Worm (Caenorhabditis elegans) whole organism, L4 larva: ENCODE measurements around the gene C06H5.12.
A peak's percentile ranks its signal among the peaks of the same experiment; 100 is the strongest.
"Not testable (repeated sequence)": the region's sequence is repeated elsewhere in the genome, so short reads cannot be mapped to it uniquely, and the experiment has no call there.

Source experiments
- D1046.2 ChIP-seq: fragments of 200-800 bp; sonication (Bioruptor generic); IDR thresholded peaks from 2 replicates; pipeline ENCODE4 v1.3.6; 2022; ENCODE audit warnings: missing genetic modification characterization, missing compliant biosample characterization
- F49E8.2 ChIP-seq: sonication (generic microtip); optimal IDR thresholded peaks from 2 replicates; lab custom pipeline; 2016; ENCODE audit warnings: missing compliant biosample characterization, mild to moderate bottlenecking, missing genetic modification characterization, borderline replicate concordance
- R02D3.7 ChIP-seq: fragments of 150-350 bp; sonication (generic microtip); optimal IDR thresholded peaks from 3 replicates; lab custom pipeline; 2014; ENCODE audit warnings: missing biosample characterization, missing genetic modification characterization
- Y48G9A.11 ChIP-seq: fragments of 200-800 bp; sonication (Bioruptor generic); IDR thresholded peaks from 2 replicates; pipeline ENCODE4 v1.3.6; 2022; ENCODE audit warnings: missing genetic modification reagents, missing genetic modification characterization, missing compliant biosample characterization
- Y5F2A.4 ChIP-seq: fragments of 200-800 bp; sonication (Bioruptor generic); optimal IDR thresholded peaks from 2 replicates; lab custom pipeline; 2018; ENCODE audit warnings: mild to moderate bottlenecking, missing genetic modification characterization, missing compliant biosample characterization
- aha-1 ChIP-seq: fragments of 150-350 bp; peaks from one replicate; lab custom pipeline; 2014; ENCODE audit warnings: missing biosample characterization, missing genetic modification characterization
- ama-1 ChIP-seq: fragments of 150-350 bp; optimal IDR thresholded peaks from 2 replicates; lab custom pipeline; 2014; ENCODE audit warnings: inconsistent platforms, mixed read lengths
- arid-1 ChIP-seq: fragments of 200-800 bp; sonication (Bioruptor generic); conservative IDR thresholded peaks from 2 replicates; pipeline ENCODE4 v1.3.6; 2022; ENCODE audit warnings: missing genetic modification reagents, missing genetic modification characterization, missing compliant biosample characterization
- ceh-20 ChIP-seq: fragments of 200-800 bp; sonication (Bioruptor generic); IDR thresholded peaks from 2 replicates; pipeline ENCODE4 v1.3.6; 2022; ENCODE audit warnings: missing genetic modification reagents, missing genetic modification characterization, missing compliant biosample characterization
- ceh-28 ChIP-seq: fragments of 150-350 bp; optimal IDR thresholded peaks from 2 replicates; lab custom pipeline; 2014; ENCODE audit warnings: missing biosample characterization, missing genetic modification reagents, missing genetic modification characterization
- ceh-44 ChIP-seq: fragments of 200-800 bp; sonication (Bioruptor generic); IDR thresholded peaks from 2 replicates; pipeline ENCODE4 v1.3.6; 2022; ENCODE audit warnings: missing genetic modification reagents, missing genetic modification characterization, missing compliant biosample characterization
- ceh-82 ChIP-seq: sonication (generic microtip); optimal IDR thresholded peaks from 2 replicates; lab custom pipeline; 2017; ENCODE audit warnings: missing biosample characterization, missing genetic modification characterization
- ces-1 ChIP-seq: fragments of 150-350 bp; sonication (generic microtip); optimal IDR thresholded peaks from 4 replicates; lab custom pipeline; 2014; ENCODE audit warnings: missing biosample characterization, missing genetic modification reagents, missing genetic modification characterization
- daf-16 ChIP-seq, 3 experiments: sonication (generic microtip); optimal IDR thresholded peaks; 2 replicates each; lab custom pipeline; 2016 to 2017; ENCODE audit warnings: missing genetic modification characterization in 3 of 3, missing genetic modification reagents in 3 of 3, mild to moderate bottlenecking in 2 of 3, missing compliant biosample characterization in 2 of 3, missing biosample characterization in 1 of 3, moderate library complexity in 1 of 3
- dpl-1 ChIP-seq: fragments of 150-350 bp; optimal IDR thresholded peaks from 2 replicates; lab custom pipeline; 2014; ENCODE audit warnings: missing biosample characterization, missing genetic modification reagents, missing genetic modification characterization
- duxl-1 ChIP-seq: sonication (generic microtip); optimal IDR thresholded peaks from 2 replicates; lab custom pipeline; 2016; ENCODE audit warnings: mild to moderate bottlenecking, missing genetic modification characterization, moderate library complexity, missing compliant biosample characterization; ENCODE audit not compliant: poor library complexity
- dve-1 ChIP-seq: sonication (generic microtip); optimal IDR thresholded peaks from 2 replicates; lab custom pipeline; 2017; ENCODE audit warnings: antibody characterized with exemption, mild to moderate bottlenecking, missing genetic modification characterization, missing compliant biosample characterization; ENCODE audit not compliant: insufficient read depth
- egl-43 ChIP-seq: fragments of 200-800 bp; sonication (Bioruptor generic); IDR thresholded peaks from 2 replicates; pipeline ENCODE4 v1.3.6; 2022; ENCODE audit warnings: missing genetic modification reagents, missing genetic modification characterization, missing compliant biosample characterization
- fos-1 ChIP-seq: fragments of 150-350 bp; optimal IDR thresholded peaks from 2 replicates; lab custom pipeline; 2014; ENCODE audit warnings: missing biosample characterization, missing genetic modification characterization
- hlh-30 ChIP-seq: sonication (generic microtip); optimal IDR thresholded peaks from 2 replicates; lab custom pipeline; 2017; ENCODE audit warnings: antibody characterized with exemption, mild to moderate bottlenecking, missing genetic modification characterization, missing compliant biosample characterization; ENCODE audit not compliant: insufficient read depth
- lin-13 ChIP-seq: fragments of 150-350 bp; optimal IDR thresholded peaks from 2 replicates; lab custom pipeline; 2014; ENCODE audit warnings: missing biosample characterization, missing genetic modification reagents, missing genetic modification characterization
- lin-38 ChIP-seq: fragments of 200-800 bp; sonication (Bioruptor generic); IDR thresholded peaks from 2 replicates; pipeline ENCODE4 v1.3.6; 2022; ENCODE audit warnings: missing genetic modification reagents, missing genetic modification characterization, missing compliant biosample characterization
- lin-39 ChIP-seq: fragments of 150-350 bp; optimal IDR thresholded peaks from 2 replicates; lab custom pipeline; 2014; ENCODE audit warnings: missing biosample characterization, missing genetic modification reagents, missing genetic modification characterization
- lsy-2 ChIP-seq, 2 experiments: fragments of 150-350 bp in 1 of 2; sonication (generic microtip) in 1 of 2; optimal IDR thresholded peaks; 2 replicates each; lab custom pipeline; 2014 to 2017; ENCODE audit warnings: missing biosample characterization in 2 of 2, missing genetic modification characterization in 2 of 2
- mep-1 ChIP-seq: fragments of 150-350 bp; sonication (generic microtip); optimal IDR thresholded peaks from 3 replicates; lab custom pipeline; 2014; ENCODE audit warnings: missing biosample characterization, missing genetic modification characterization
- mes-2 ChIP-seq: sonication (generic microtip); optimal IDR thresholded peaks from 2 replicates; lab custom pipeline; 2016; ENCODE audit warnings: missing genotype, mild to moderate bottlenecking, missing genetic modification characterization, missing compliant biosample characterization; ENCODE audit not compliant: poor library complexity, severe bottlenecking
- mxl-3 ChIP-seq: fragments of 200-800 bp; sonication (Bioruptor generic); optimal IDR thresholded peaks from 2 replicates; lab custom pipeline; 2018; ENCODE audit warnings: mild to moderate bottlenecking, missing genetic modification characterization, missing compliant biosample characterization
- nhr-237 ChIP-seq: sonication (generic microtip); optimal IDR thresholded peaks from 2 replicates; lab custom pipeline; 2017; ENCODE audit warnings: missing biosample characterization, missing genetic modification characterization
- nhr-28 ChIP-seq: fragments of 150-350 bp; optimal IDR thresholded peaks from 2 replicates; lab custom pipeline; 2014; ENCODE audit warnings: missing biosample characterization, missing genetic modification characterization
- rbr-2 ChIP-seq: sonication (generic microtip); optimal IDR thresholded peaks from 2 replicates; lab custom pipeline; 2016; ENCODE audit warnings: missing genotype, missing genetic modification characterization, missing compliant biosample characterization
- snpc-4 ChIP-seq: fragments of 150-350 bp; optimal IDR thresholded peaks from 2 replicates; lab custom pipeline; 2014; ENCODE audit warnings: missing biosample characterization, missing genetic modification characterization
- tag-97 ChIP-seq: fragments of 200-800 bp; sonication (Bioruptor generic); IDR thresholded peaks from 2 replicates; pipeline ENCODE4 v1.3.6; 2022; ENCODE audit warnings: missing genetic modification characterization, missing compliant biosample characterization
- unc-62 ChIP-seq, 3 experiments: fragments of 150-350 bp in 1 of 3; sonication (generic microtip); optimal IDR thresholded peaks in 2 of 3; peaks in 1 of 3; 1 replicate in 1 of 3; 2 replicates in 2 of 3; lab custom pipeline; 2014 to 2017; ENCODE audit warnings: missing biosample characterization in 3 of 3, missing genetic modification characterization in 3 of 3, missing genetic modification reagents in 3 of 3, missing genotype in 1 of 3
- vab-7 ChIP-seq: fragments of 200-800 bp; sonication (Bioruptor generic); IDR thresholded peaks from 2 replicates; pipeline ENCODE4 v1.3.6; 2022; ENCODE audit warnings: missing genetic modification reagents, missing genetic modification characterization, missing compliant biosample characterization
- zag-1 ChIP-seq: fragments of 150-350 bp; optimal IDR thresholded peaks from 2 replicates; lab custom pipeline; 2014; ENCODE audit warnings: missing biosample characterization, missing genetic modification characterization
- zfp-2 ChIP-seq: sonication (generic microtip); optimal IDR thresholded peaks from 2 replicates; lab custom pipeline; 2016; ENCODE audit warnings: mild to moderate bottlenecking, missing genetic modification characterization, missing compliant biosample characterization
- zip-2 ChIP-seq: fragments of 150-350 bp; optimal IDR thresholded peaks from 2 replicates; lab custom pipeline; 2014; ENCODE audit warnings: missing biosample characterization, missing genetic modification characterization
- ztf-11 ChIP-seq: fragments of 150-350 bp; optimal IDR thresholded peaks from 2 replicates; lab custom pipeline; 2014; ENCODE audit warnings: missing biosample characterization, missing genetic modification characterization
- ztf-7 ChIP-seq: fragments of 150-350 bp; optimal IDR thresholded peaks from 2 replicates; lab custom pipeline; 2014; ENCODE audit warnings: missing biosample characterization, missing genetic modification characterization

Gene C06H5.12

ce11 chrV:17857901-17858300 is 36.7 kb upstream of the C06H5.12 start (continued):
- peak; percentile 20 for TF ChIP-seq snpc-4
- TF ChIP-seq zfp-2 (tag; lab: Kevin White, UChicago) = peak; percentile 41
- TF ChIP-seq egl-43 = peak; percentile 76
- TF ChIP-seq mxl-3 (GFP tag; lab: Kevin White, UChicago) = peak; percentile 85
- peak; percentile 96 for TF ChIP-seq hlh-30 (tag; lab: Kevin White, UChicago)
- no peak for TF ChIP-seq R02D3.7 (tag; lab: Kevin White, UChicago)

ce11 chrV:17859065-17859464 is 35.5 kb upstream of the C06H5.12 start:
- TF ChIP-seq ama-1 (lab: Kevin White, UChicago) (no peak), ces-1 (GFP tag; lab: Kevin White, UChicago) (no peak), D1046.2 (GFP tag; lab: Robert Waterston, UW) (no peak), tag-97 (GFP tag; lab: Robert Waterston, UW) (no peak), fos-1 (no peak), lin-39 (tag; lab: Kevin White, UChicago) (no peak), zag-1 (no peak), zip-2 (no peak)

ce11 chrV:17859519-17859918 is 35.1 kb upstream of the C06H5.12 start:
- TF ChIP-seq ceh-82 (no peak), tag-97 (GFP tag; lab: Robert Waterston, UW) (no peak), ceh-44 (GFP tag; lab: Robert Waterston, UW) (no peak), F49E8.2 (peak; percentile 31), ceh-28 (tag; lab: Kevin White, UChicago) (no peak), vab-7 (GFP tag; lab: Robert Waterston, UW) (no peak), fos-1 (no peak)
- TF ChIP-seq, all 104 proteins: peak for 1

ce11 chrV:17865309-17865708 is 29.3 kb upstream of the C06H5.12 start, which contains the start of gene Y59A8A.8:
Gene Y59A8A.8, plus strand, starts transcription at chrV:17865609.
- not testable (repeated sequence) for TF ChIP-seq ztf-11 (tag; lab: Kevin White, UChicago); unc-62 (GFP tag; optimal IDR thresholded peaks at IDR 0.05 in 1 of 2; lab: Kevin White, UChicago); unc-62 (tag; optimal IDR thresholded peaks at IDR 0.05; lab: Kevin White, UChicago); ceh-20 (GFP tag; lab: Robert Waterston, UW)

- TF ChIP-seq mes-2 (tag; lab: Kevin White, UChicago) (no peak), snpc-4 (no peak), nhr-237 (tag; lab: Kevin White, UChicago) (no peak), lsy-2 (tag; optimal IDR thresholded peaks at IDR 0.05; lab: Kevin White, UChicago) (peak in 1 of 2 experiments; percentile 47), rbr-2 (tag; lab: Kevin White, UChicago) (no peak), Y48G9A.11 (no peak), dpl-1 (peak; percentile 8), lin-38 (peak; percentile 92), lin-13 (GFP tag; lab: Kevin White, UChicago) (no peak)
Observed at ce11 chrV:17870569-17870968, 24.0 kb upstream of the C06H5.12 start, which contains the start of gene csn-1. Gene csn-1, minus strand, starts transcription at chrV:17870651.

ce11 chrV:17871049-17871448 is 23.5 kb upstream of the C06H5.12 start, which contains the start of gene phf-14:
Gene phf-14, plus strand, starts transcription at chrV:17871393.
- TF ChIP-seq arid-1 (GFP tag; lab: Robert Waterston, UW) (no peak), dve-1 (tag; lab: Kevin White, UChicago) (peak; percentile 48), rbr-2 (tag; lab: Kevin White, UChicago) (peak; percentile 32), daf-16 (GFP tag; optimal IDR thresholded peaks at IDR 0.05; lab: Kevin White, UChicago) (no peak), daf-16 (tag; optimal IDR thresholded peaks at IDR 0.05; lab: Kevin White, UChicago) (no peak), hlh-30 (tag; lab: Kevin White, UChicago) (peak; percentile 7), aha-1 (tag; lab: Kevin White, UChicago) (peak; percentile 71), mes-2 (tag; lab: Kevin White, UChicago) (peak; percentile 73), mep-1 (peak; percentile 18), dpl-1 (peak; percentile 68), duxl-1 (tag; lab: Kevin White, UChicago) (peak; percentile 41), unc-62 (GFP tag; optimal IDR thresholded peaks at IDR 0.05 in 1 of 2; lab: Kevin White, UChicago) (peak in 1 of 2 experiments; percentile 22), unc-62 (tag; optimal IDR thresholded peaks at IDR 0.05; lab: Kevin White, UChicago) (no peak), ztf-7 (peak; percentile 9), Y5F2A.4 (no peak), nhr-28 (peak; percentile 15), lsy-2 (tag; optimal IDR thresholded peaks at IDR 0.05; lab: Kevin White, UChicago) (peak in 1 of 2 experiments; percentile 81), lin-38 (peak; percentile 98)
- TF ChIP-seq, all 104 proteins: peak for 13
